Fruit fly (Drosophila melanogaster): ENCODE results near the gene CG42655.

Gene CG42655

dm6 chr3L:19929719-19930334 lies 23.7 kb downstream of the CG42655 start:
- TF ChIP-seq foxo (GFP tag; optimal IDR thresholded peaks at IDR 0.05) (peak in 1 of 2 experiments; percentile 0), h (GFP tag; optimal IDR thresholded peaks at IDR 0.05) (peak; percentile 50), fru (GFP tag; optimal IDR thresholded peaks at IDR 0.05) (peak; percentile 46), CG9705 (GFP tag; optimal IDR thresholded peaks at IDR 0.05) (no peak), jim (GFP tag; optimal IDR thresholded peaks at IDR 0.05) (peak; percentile 95), Mio (GFP tag; optimal IDR thresholded peaks at IDR 0.05) (no peak), Dif (GFP tag; optimal IDR thresholded peaks at IDR 0.05; ENCODE audit: partially characterized antibody) (peak; percentile 31)

- TF ChIP-seq psq (GFP tag; optimal IDR thresholded peaks at IDR 0.05) (peak; percentile 23), sv (GFP tag; optimal IDR thresholded peaks at IDR 0.05) (no peak), rgr (GFP tag; optimal IDR thresholded peaks at IDR 0.05) (peak; percentile 35), foxo (GFP tag; optimal IDR thresholded peaks at IDR 0.05) (peak in 1 of 2 experiments; percentile 45), OdsH (GFP tag; optimal IDR thresholded peaks at IDR 0.05) (peak; percentile 20), Rel (GFP tag; optimal IDR thresholded peaks at IDR 0.05) (no peak), Rel (tag; optimal IDR thresholded peaks at IDR 0.05) (peak; percentile 84), ey (GFP tag; optimal IDR thresholded peaks at IDR 0.05) (peak; percentile 10), Dfd (GFP tag; optimal IDR thresholded peaks at IDR 0.05) (peak; percentile 18), woc (GFP tag; optimal IDR thresholded peaks at IDR 0.05) (peak; percentile 42), pan (optimal IDR thresholded peaks at IDR 0.05) (no peak), jim (GFP tag; optimal IDR thresholded peaks at IDR 0.05) (peak; percentile 20), Hnf4 (GFP tag; optimal IDR thresholded peaks at IDR 0.05) (no peak), Sp1 (GFP tag; optimal IDR thresholded peaks at IDR 0.05) (no peak), HLH106 (tag; optimal IDR thresholded peaks at IDR 0.05) (peak; percentile 35), fru (GFP tag; optimal IDR thresholded peaks at IDR 0.05) (peak; percentile 7), Dif (GFP tag; optimal IDR thresholded peaks at IDR 0.05; ENCODE audit: partially characterized antibody) (peak; percentile 47), h (GFP tag; optimal IDR thresholded peaks at IDR 0.05) (peak; percentile 39)
These were observed 24.3 kb downstream of the CG42655 start for dm6 chr3L:19929051-19929718.

dm6 chr3L:19928435-19929011 lies 25.0 kb downstream of the CG42655 start, which contains the start of the genes CG8004 and RhoGDI:
TSS of gene CG8004 (minus strand) at chr3L:19928508.
TSS of gene RhoGDI (plus strand) at chr3L:19928743.
- TF ChIP-seq psq (GFP tag; optimal IDR thresholded peaks at IDR 0.05): peak; percentile 23
- TF ChIP-seq Mio (GFP tag; optimal IDR thresholded peaks at IDR 0.05): no peak
- peak; percentile 52 for TF ChIP-seq CG32264 (GFP tag; optimal IDR thresholded peaks at IDR 0.05)
- TF ChIP-seq Hr83 (GFP tag; optimal IDR thresholded peaks at IDR 0.05; ENCODE audit: poor library complexity, severe bottlenecking): peak; percentile 44
- peak; percentile 69 for TF ChIP-seq h (GFP tag; optimal IDR thresholded peaks at IDR 0.05)
- no peak for TF ChIP-seq lola (GFP tag; optimal IDR thresholded peaks at IDR 0.05)
- TF ChIP-seq HLH106 (tag; optimal IDR thresholded peaks at IDR 0.05): peak; percentile 58
- TF ChIP-seq fru (GFP tag; optimal IDR thresholded peaks at IDR 0.05): peak; percentile 84
- TF ChIP-seq Rel (GFP tag; optimal IDR thresholded peaks at IDR 0.05): no peak
- TF ChIP-seq Rel (tag; optimal IDR thresholded peaks at IDR 0.05): peak; percentile 36
- peak; percentile 70 for TF ChIP-seq ey (GFP tag; optimal IDR thresholded peaks at IDR 0.05)
- no peak for TF ChIP-seq CrebA (GFP tag; optimal IDR thresholded peaks at IDR 0.05; ENCODE audit: borderline replicate concordance)
- TF ChIP-seq OdsH (GFP tag; optimal IDR thresholded peaks at IDR 0.05): peak; percentile 45
- TF ChIP-seq woc (GFP tag; optimal IDR thresholded peaks at IDR 0.05): peak; percentile 12
- peak; percentile 62 for TF ChIP-seq rgr (GFP tag; optimal IDR thresholded peaks at IDR 0.05)
- peak; percentile 78 for TF ChIP-seq sv (GFP tag; optimal IDR thresholded peaks at IDR 0.05)
- TF ChIP-seq Myc (optimal IDR thresholded peaks at IDR 0.05): no peak
- no peak for TF ChIP-seq pan (optimal IDR thresholded peaks at IDR 0.05)
- TF ChIP-seq Hnf4 (GFP tag; optimal IDR thresholded peaks at IDR 0.05): peak; percentile 79
- TF ChIP-seq GATAd (GFP tag; optimal IDR thresholded peaks at IDR 0.05): no peak
- TF ChIP-seq Sp1 (GFP tag; optimal IDR thresholded peaks at IDR 0.05): peak; percentile 28
- peak; percentile 12 for TF ChIP-seq br (GFP tag; optimal IDR thresholded peaks at IDR 0.05)
- peak; percentile 42 for TF ChIP-seq CG9705 (GFP tag; optimal IDR thresholded peaks at IDR 0.05)
- peak in 1 of 2 experiments; percentile 75 for TF ChIP-seq foxo (GFP tag; optimal IDR thresholded peaks at IDR 0.05)
- no peak for TF ChIP-seq dl (GFP tag; optimal IDR thresholded peaks at IDR 0.05; ENCODE audit: insufficient read depth in 1 of 2, partially characterized antibody in 2 of 2)

- TF ChIP-seq h (GFP tag; optimal IDR thresholded peaks at IDR 0.05) (no peak), Rel (GFP tag; optimal IDR thresholded peaks at IDR 0.05) (no peak), Rel (tag; optimal IDR thresholded peaks at IDR 0.05) (peak; percentile 84), Sp1 (GFP tag; optimal IDR thresholded peaks at IDR 0.05) (peak; percentile 53)
These were observed 28.7 kb downstream of the CG42655 start, which contains the start of gene Grasp65 for dm6 chr3L:19924771-19925304. TSS of gene Grasp65 (plus strand) at chr3L:19924943.
